Worm (Caenorhabditis elegans): ENCODE measurements around the gene flp-14.

The flp-14 gene

DNA sequence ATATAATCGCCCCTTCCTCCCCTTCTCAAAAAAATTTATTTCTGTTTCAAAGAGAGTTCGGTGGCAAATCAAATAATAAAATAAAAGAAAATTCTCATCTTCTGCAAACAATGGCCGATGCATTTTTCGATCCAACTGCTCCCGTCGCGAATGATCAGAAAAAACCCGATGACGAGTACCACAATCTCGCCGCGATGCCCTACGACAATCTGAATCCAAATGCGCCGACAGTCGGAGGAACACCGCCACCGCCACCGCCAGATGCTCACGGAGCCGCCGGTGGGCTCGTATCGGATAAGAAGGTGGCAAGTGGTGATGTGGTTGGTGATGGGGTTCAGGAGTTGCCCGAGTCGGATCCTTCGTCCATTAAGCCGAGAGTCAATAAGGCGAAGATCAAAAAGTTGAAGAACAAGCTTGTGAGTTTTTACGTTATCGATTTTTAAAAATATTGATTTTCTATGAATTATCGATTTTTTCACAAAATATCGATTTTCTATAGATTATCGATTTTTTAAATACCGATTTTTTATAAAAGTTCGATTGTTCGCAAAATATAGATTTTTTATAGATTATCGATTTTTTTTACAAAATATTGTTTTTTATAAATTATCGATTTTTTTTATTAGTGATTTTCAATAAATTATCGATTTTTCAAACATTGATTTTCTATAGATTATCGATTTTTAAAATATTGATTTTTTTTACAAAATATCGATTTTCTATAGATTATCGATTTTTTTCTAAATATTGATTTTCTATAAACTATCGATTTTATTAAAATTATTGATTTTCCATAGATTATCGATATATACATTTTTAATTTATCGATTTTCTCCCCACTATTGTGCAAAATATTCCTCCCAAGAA is 41.3 kb downstream of the flp-14 start, which contains the start of gene Y39E4A.1:
Gene Y39E4A.1 (plus strand): TSS at position 51 of the 867 bp plus-strand sequence.
- TF ChIP-seq nhr-237 (tag; optimal IDR thresholded peaks at IDR 0.05), result no peak
- TF ChIP-seq zip-8 (tag; optimal IDR thresholded peaks at IDR 0.05), result no peak
- TF ChIP-seq ceh-83 (GFP tag; optimal IDR thresholded peaks at IDR 0.05), result no peak
- TF ChIP-seq lin-13 (tag; optimal IDR thresholded peaks at IDR 0.05), result no peak
- no peak for TF ChIP-seq nhr-28 (tag; optimal IDR thresholded peaks at IDR 0.05)
- no peak for TF ChIP-seq blmp-1 (tag; optimal IDR thresholded peaks at IDR 0.05)
- TF ChIP-seq mls-2 (tag; optimal IDR thresholded peaks at IDR 0.05), result no peak

DNA sequence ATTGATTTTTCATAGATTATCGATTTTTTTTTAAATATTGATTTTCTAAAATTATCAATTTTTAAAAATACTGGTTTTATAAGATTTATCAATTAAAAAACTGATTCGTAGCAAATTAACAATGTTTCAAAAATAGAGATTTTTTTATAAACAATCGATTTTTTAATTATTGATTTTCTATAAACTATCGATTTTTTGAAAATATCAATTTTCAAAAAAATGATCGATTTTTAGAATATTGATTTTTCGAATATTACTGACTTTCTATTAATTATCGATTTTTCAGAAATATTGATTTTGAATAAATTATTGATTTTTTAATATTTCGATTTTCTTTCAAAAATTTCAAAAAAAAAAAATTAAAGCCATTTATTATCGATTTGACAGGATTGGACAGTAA is 42.3 kb downstream of the flp-14 start:
- no peak for TF ChIP-seq unc-39 (tag; optimal IDR thresholded peaks at IDR 0.05)
- peak; percentile 20 for TF ChIP-seq ces-1 (GFP tag; optimal IDR thresholded peaks at IDR 0.05)
- no peak for TF ChIP-seq bed-3 (GFP tag; optimal IDR thresholded peaks at IDR 0.05)
- TF ChIP-seq elt-1 (tag; optimal IDR thresholded peaks at IDR 0.05; ENCODE audit: borderline replicate concordance, insufficient read depth), result no peak

DNA sequence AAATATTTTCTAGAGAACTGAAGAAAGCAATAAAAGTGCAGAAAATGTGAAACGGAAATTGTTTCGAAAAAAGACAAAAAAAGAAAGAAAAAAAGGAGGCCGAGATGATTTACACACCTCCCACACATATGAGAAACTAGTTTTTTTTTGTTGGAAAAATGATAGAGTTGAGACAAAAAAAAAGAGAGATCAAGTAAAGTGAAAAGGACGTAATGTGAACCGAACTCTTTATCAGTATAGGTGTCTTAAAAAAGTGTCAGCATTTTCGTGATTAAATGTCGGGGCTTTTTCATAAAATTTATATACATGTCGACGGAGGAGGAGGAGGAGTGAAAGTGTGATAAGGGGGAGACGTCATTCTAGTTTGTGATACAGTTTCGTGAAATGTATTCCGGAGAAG is 49.0 kb downstream of the flp-14 start:
- no peak for TF ChIP-seq blmp-1 (tag; optimal IDR thresholded peaks at IDR 0.05)
- no peak for TF ChIP-seq unc-62 (GFP tag; optimal IDR thresholded peaks at IDR 0.05)
- TF ChIP-seq lin-32 (GFP tag; optimal IDR thresholded peaks at IDR 0.05), result no peak
- no peak for TF ChIP-seq flh-1 (GFP tag; optimal IDR thresholded peaks at IDR 0.05)
- TF ChIP-seq mls-2 (tag; optimal IDR thresholded peaks at IDR 0.05), result no peak
- TF ChIP-seq unc-120 (tag; optimal IDR thresholded peaks at IDR 0.05; ENCODE audit: poor library complexity, severe bottlenecking), result no peak
- no peak for TF ChIP-seq drap-1 (GFP tag; optimal IDR thresholded peaks at IDR 0.05)
- TF ChIP-seq bed-3 (GFP tag; optimal IDR thresholded peaks at IDR 0.05), result no peak
- no peak for TF ChIP-seq nhr-237 (tag; optimal IDR thresholded peaks at IDR 0.05)
- no peak for TF ChIP-seq cnd-1 (tag; optimal IDR thresholded peaks at IDR 0.05)
- TF ChIP-seq pha-4 (tag; optimal IDR thresholded peaks at IDR 0.05), result no peak
- TF ChIP-seq nhr-76 (tag; optimal IDR thresholded peaks at IDR 0.05), result no peak
- TF ChIP-seq elt-1 (tag; optimal IDR thresholded peaks at IDR 0.05; ENCODE audit: borderline replicate concordance, insufficient read depth), result no peak
- no peak for TF ChIP-seq unc-39 (tag; optimal IDR thresholded peaks at IDR 0.05)
- no peak for TF ChIP-seq snpc-4 (tag; optimal IDR thresholded peaks at IDR 0.05)

DNA sequence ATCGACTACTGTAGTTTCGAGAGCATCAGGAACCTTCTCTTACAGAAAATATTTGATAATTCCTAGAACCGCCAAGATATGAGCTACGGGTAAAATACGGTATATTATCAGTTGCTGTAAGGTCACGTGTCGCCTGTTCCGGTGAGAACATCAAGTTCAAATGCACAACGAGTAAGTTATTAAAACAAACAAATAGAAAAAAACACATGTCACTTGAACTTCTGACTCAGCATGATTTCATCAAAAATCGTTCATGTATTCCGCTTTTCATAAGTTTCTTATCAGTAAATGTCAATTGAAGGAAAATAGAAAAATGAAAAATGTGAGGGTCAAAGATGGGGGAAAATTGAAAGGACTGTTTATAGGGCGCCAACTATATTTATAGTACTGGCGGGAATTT is 50.4 kb downstream of the flp-14 start:
- TF ChIP-seq sptf-1 (tag; optimal IDR thresholded peaks at IDR 0.05), result no peak
- TF ChIP-seq flh-1 (GFP tag; optimal IDR thresholded peaks at IDR 0.05), result no peak
- no peak for TF ChIP-seq lsy-2 (tag; optimal IDR thresholded peaks at IDR 0.05)
- no peak for TF ChIP-seq mep-1 (tag; optimal IDR thresholded peaks at IDR 0.05)
- no peak for TF ChIP-seq blmp-1 (tag; optimal IDR thresholded peaks at IDR 0.05)
- no peak for TF ChIP-seq unc-120 (tag; optimal IDR thresholded peaks at IDR 0.05; ENCODE audit: poor library complexity, severe bottlenecking)
- TF ChIP-seq unc-62 (GFP tag; optimal IDR thresholded peaks at IDR 0.05), result no peak
- TF ChIP-seq mab-5 (tag; optimal IDR thresholded peaks at IDR 0.05), result no peak
- TF ChIP-seq lin-13 (tag; optimal IDR thresholded peaks at IDR 0.05), result no peak
- no peak for TF ChIP-seq ceh-39 (tag; optimal IDR thresholded peaks at IDR 0.05)
- TF ChIP-seq ceh-83 (GFP tag; optimal IDR thresholded peaks at IDR 0.05), result no peak
- no peak for TF ChIP-seq hlh-1 (tag; optimal IDR thresholded peaks at IDR 0.05)
- no peak for TF ChIP-seq pha-4 (tag; optimal IDR thresholded peaks at IDR 0.05)
- no peak for TF ChIP-seq nhr-2 (tag; optimal IDR thresholded peaks at IDR 0.05)
- TF ChIP-seq M03D4.4 (tag; optimal IDR thresholded peaks at IDR 0.05), result no peak
- no peak for TF ChIP-seq drap-1 (GFP tag; optimal IDR thresholded peaks at IDR 0.05)
- TF ChIP-seq bed-3 (GFP tag; optimal IDR thresholded peaks at IDR 0.05), result no peak
- TF ChIP-seq zip-8 (tag; optimal IDR thresholded peaks at IDR 0.05), result no peak
- no peak for TF ChIP-seq lin-32 (GFP tag; optimal IDR thresholded peaks at IDR 0.05)
